Fruit fly (Drosophila melanogaster) whole organism, wandering third instar larva: Measurements from ENCODE around the gene Tao.

Experiments
- Abd-B ChIP-seq: fragments of >200 bp; optimal IDR thresholded peaks from 2 replicates; lab custom pipeline; 2017; ENCODE audit warnings: missing biosample characterization, missing genetic modification characterization
- CG32264 ChIP-seq: fragments of 200-800 bp; sonication (Bioruptor generic); optimal IDR thresholded peaks from 2 replicates; lab custom pipeline; 2016; ENCODE audit warnings: missing biosample characterization, missing genetic modification characterization
- Dfd ChIP-seq: fragments of >200 bp; optimal IDR thresholded peaks from 2 replicates; lab custom pipeline; 2017; ENCODE audit warnings: missing biosample characterization, missing genetic modification characterization
- Dif ChIP-seq: fragments of 200-275, 200-300 bp; sonication (Bioruptor generic); optimal IDR thresholded peaks from 2 replicates; lab custom pipeline; 2018; ENCODE audit warnings: missing biosample characterization, missing genetic modification characterization; ENCODE audit not compliant: partially characterized antibody
- Hnf4 ChIP-seq: fragments of 200-800 bp; sonication (Bioruptor generic); optimal IDR thresholded peaks from 2 replicates; lab custom pipeline; 2016; ENCODE audit warnings: missing biosample characterization, mild to moderate bottlenecking, missing genetic modification characterization
- Jra ChIP-seq: sonication (Bioruptor generic); optimal IDR thresholded peaks from 2 replicates; lab custom pipeline; 2016; ENCODE audit warnings: missing biosample characterization, missing genetic modification characterization
- Myc ChIP-seq: fragments of >200 bp; optimal IDR thresholded peaks from 2 replicates; lab custom pipeline; 2017
- N ChIP-seq: fragments of >200 bp; optimal IDR thresholded peaks from 2 replicates; lab custom pipeline; 2018; ENCODE audit warnings: missing biosample characterization, missing external identifiers, missing genetic modification characterization
- foxo ChIP-seq, 2 experiments: fragments of 200-800 bp; sonication (Bioruptor generic); optimal IDR thresholded peaks; 2 replicates in 1 of 2; 3 replicates in 1 of 2; lab custom pipeline; 2016 to 2017; ENCODE audit warnings: missing biosample characterization in 2 of 2, missing genetic modification characterization in 2 of 2
- fru ChIP-seq: fragments of 200-800 bp; sonication (Bioruptor generic); optimal IDR thresholded peaks from 3 replicates; lab custom pipeline; 2016; ENCODE audit warnings: missing biosample characterization, mild to moderate bottlenecking, missing genetic modification characterization
- psq ChIP-seq: fragments of 200-800 bp; sonication (Bioruptor generic); optimal IDR thresholded peaks from 3 replicates; lab custom pipeline; 2017; ENCODE audit warnings: missing biosample characterization, mild to moderate bottlenecking, missing genetic modification characterization, moderate library complexity
- sv ChIP-seq: fragments of 200-800 bp; sonication (Bioruptor generic); optimal IDR thresholded peaks from 3 replicates; lab custom pipeline; 2016; ENCODE audit warnings: missing biosample characterization, missing genetic modification characterization
- woc ChIP-seq: sonication (Bioruptor generic); optimal IDR thresholded peaks from 2 replicates; lab custom pipeline; 2016; ENCODE audit warnings: missing biosample characterization, mild to moderate bottlenecking, missing genetic modification characterization

- TF ChIP-seq Myc (lab: Kevin White, UChicago) (no peak), fru (GFP tag; lab: Kevin White, UChicago) (no peak), Jra (no peak), CG32264 (no peak), Hnf4 (no peak), foxo (GFP tag; optimal IDR thresholded peaks at IDR 0.05; lab: Kevin White, UChicago) (no peak), Dfd (no peak), Dif (no peak), Abd-B (GFP tag; lab: Kevin White, UChicago) (no peak), N (no peak), sv (GFP tag; lab: Kevin White, UChicago) (no peak), psq (GFP tag; lab: Kevin White, UChicago) (no peak), woc (GFP tag; lab: Kevin White, UChicago) (no peak)
Observed at dm6 chrX:19625405-19625804, 45.8 kb upstream of the Tao start, which contains the start of gene CG14212.
